Worm (Caenorhabditis elegans) whole organism, late embryonic: Measurements from ENCODE around the gene M199.134.

Source experiments
- C38D4.7 ChIP-seq: fragments of 200-800 bp; sonication (Bioruptor generic); optimal IDR thresholded peaks from 2 replicates; lab custom pipeline; 2018; ENCODE audit warnings: mild to moderate bottlenecking, missing genetic modification characterization, moderate library complexity, missing compliant biosample characterization
- F13H6.1 ChIP-seq: sonication (generic microtip); optimal IDR thresholded peaks from 2 replicates; lab custom pipeline; 2016; ENCODE audit warnings: missing genetic modification characterization, missing compliant biosample characterization
- ceh-18 ChIP-seq: sonication (generic microtip); optimal IDR thresholded peaks from 2 replicates; lab custom pipeline; 2016; ENCODE audit warnings: missing genetic modification characterization, missing compliant biosample characterization
- ceh-2 ChIP-seq: sonication (generic microtip); optimal IDR thresholded peaks from 2 replicates; lab custom pipeline; 2016; ENCODE audit warnings: missing genotype, missing genetic modification characterization, missing compliant biosample characterization
- ceh-22 ChIP-seq: sonication (generic microtip); optimal IDR thresholded peaks from 2 replicates; lab custom pipeline; 2017; ENCODE audit warnings: missing biosample characterization, missing genetic modification characterization
- ceh-30 ChIP-seq: fragments of 150-350 bp; optimal IDR thresholded peaks from 2 replicates; lab custom pipeline; 2014; ENCODE audit warnings: missing biosample characterization, missing genetic modification characterization
- ceh-45 ChIP-seq: fragments of 200-800 bp; sonication (Bioruptor generic); IDR thresholded peaks from 2 replicates; pipeline ENCODE4 v1.3.6; 2022; ENCODE audit warnings: missing genetic modification reagents, missing genetic modification characterization, missing compliant biosample characterization
- ceh-48 ChIP-seq: sonication (generic microtip); optimal IDR thresholded peaks from 2 replicates; lab custom pipeline; 2016; ENCODE audit warnings: missing genetic modification characterization, inconsistent platforms, missing compliant biosample characterization
- dmd-4 ChIP-seq: sonication (generic microtip); optimal IDR thresholded peaks from 2 replicates; lab custom pipeline; 2016; ENCODE audit warnings: borderline replicate concordance, missing genetic modification characterization, missing compliant biosample characterization
- fax-1 ChIP-seq: sonication (generic microtip); optimal IDR thresholded peaks from 2 replicates; lab custom pipeline; 2016; ENCODE audit warnings: missing genotype, missing genetic modification characterization, missing compliant biosample characterization
- fkh-6 ChIP-seq: sonication (generic microtip); optimal IDR thresholded peaks from 2 replicates; lab custom pipeline; 2016; ENCODE audit warnings: missing genetic modification characterization, missing compliant biosample characterization
- madf-2 ChIP-seq: sonication (generic microtip); optimal IDR thresholded peaks from 2 replicates; lab custom pipeline; 2017; ENCODE audit warnings: missing genetic modification characterization, missing compliant biosample characterization
- nhr-11 ChIP-seq: fragments of 150-350 bp; optimal IDR thresholded peaks from 2 replicates; lab custom pipeline; 2014; ENCODE audit warnings: missing biosample characterization, missing genetic modification characterization
- pat-9 ChIP-seq: fragments of 200-800 bp; sonication (Bioruptor generic); optimal IDR thresholded peaks from 2 replicates; lab custom pipeline; 2018; ENCODE audit warnings: mild to moderate bottlenecking, missing genetic modification characterization, moderate library complexity, missing compliant biosample characterization
- rnt-1 ChIP-seq: sonication (generic microtip); optimal IDR thresholded peaks from 2 replicates; lab custom pipeline; 2016; ENCODE audit warnings: missing genetic modification characterization, missing compliant biosample characterization
- tbx-2 ChIP-seq: sonication (generic microtip); optimal IDR thresholded peaks from 2 replicates; lab custom pipeline; 2016; ENCODE audit warnings: missing genetic modification characterization, missing compliant biosample characterization
- tbx-7 ChIP-seq: sonication (generic microtip); optimal IDR thresholded peaks from 2 replicates; lab custom pipeline; 2016; ENCODE audit warnings: missing genotype, missing genetic modification characterization, missing compliant biosample characterization
- unc-3 ChIP-seq, 2 experiments: fragments of 200-800 bp in 1 of 2; sonication (Bioruptor generic) in 1 of 2; sonication (generic microtip) in 1 of 2; conservative IDR thresholded peaks in 1 of 2; optimal IDR thresholded peaks in 1 of 2; 2 replicates each; pipeline versions ENCODE4 v1.3.6 to Lab custom; 2016 to 2022; ENCODE audit warnings: missing compliant biosample characterization in 2 of 2, missing genetic modification characterization in 2 of 2, missing genetic modification reagents in 1 of 2
- unc-86 ChIP-seq: sonication (generic microtip); optimal IDR thresholded peaks from 2 replicates; lab custom pipeline; 2016; ENCODE audit warnings: missing genetic modification characterization, missing compliant biosample characterization

The M199.134 gene

DNA sequence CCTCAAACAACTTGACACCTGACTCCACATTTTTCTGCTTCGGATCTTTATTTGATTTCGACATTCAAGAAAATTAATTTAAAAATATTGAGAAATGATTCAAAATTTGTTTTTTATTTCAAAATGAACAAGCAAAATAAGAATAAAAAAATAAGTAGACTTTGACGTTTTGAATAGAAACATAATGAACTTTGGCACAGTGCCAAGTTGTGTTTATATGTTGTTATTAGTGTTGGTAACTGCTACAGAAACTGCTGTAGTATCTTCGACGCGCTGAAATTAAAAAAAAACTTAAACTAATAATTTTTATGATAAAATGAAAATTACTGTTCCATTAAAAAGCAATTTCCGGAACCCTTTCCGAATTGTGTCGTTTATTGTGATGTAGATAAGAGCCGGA is 47.4 kb downstream of the M199.134 start, which contains the start of gene Y41E3.18:
Gene Y41E3.18, minus strand, starts transcription at position 101 of the 400 bp plus-strand sequence.
- no peak for TF ChIP-seq dmd-4 (tag; lab: Kevin White, UChicago)
- TF ChIP-seq unc-3 (GFP tag; conservative IDR thresholded peaks at IDR 0.05; lab: Robert Waterston, UW) = no peak
- no peak for TF ChIP-seq unc-3 (tag; optimal IDR thresholded peaks at IDR 0.05; lab: Kevin White, UChicago)
- no peak for TF ChIP-seq madf-2 (tag; lab: Kevin White, UChicago)
- no peak for TF ChIP-seq ceh-22 (tag; lab: Kevin White, UChicago)
- TF ChIP-seq C38D4.7 = no peak
- no peak for TF ChIP-seq tbx-7
- TF ChIP-seq F13H6.1 (tag; lab: Kevin White, UChicago) = no peak
- TF ChIP-seq fax-1 (tag; lab: Kevin White, UChicago) = no peak
- TF ChIP-seq rnt-1 (tag; lab: Kevin White, UChicago) = no peak
- TF ChIP-seq tbx-2 (tag; lab: Kevin White, UChicago) = no peak
- no peak for TF ChIP-seq nhr-11 (tag; lab: Kevin White, UChicago)
- TF ChIP-seq ceh-2 (tag; lab: Kevin White, UChicago) = no peak
- no peak for TF ChIP-seq ceh-45 (GFP tag; lab: Robert Waterston, UW)
- TF ChIP-seq ceh-18 (tag; lab: Kevin White, UChicago) = no peak
- TF ChIP-seq, all 69 proteins: peak for 0

DNA sequence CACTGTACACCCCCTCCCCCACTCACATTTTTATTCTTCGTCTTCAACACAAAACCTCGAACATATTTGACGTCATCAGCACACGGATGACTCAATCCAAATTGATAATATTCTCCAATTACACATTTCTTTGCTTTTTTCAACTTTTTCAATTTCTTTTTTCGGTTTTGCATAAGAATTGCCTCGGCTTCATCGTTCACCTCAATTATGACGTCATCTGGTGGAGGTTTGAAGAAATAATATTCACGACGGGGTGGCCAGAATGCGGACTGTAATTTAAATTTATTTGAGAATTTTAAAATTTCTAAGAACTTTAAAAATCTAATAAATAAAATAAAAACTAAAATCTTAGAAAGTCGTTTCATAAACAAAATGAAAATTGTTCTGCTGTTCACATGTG is 49.2 kb downstream of the M199.134 start:
- no peak for TF ChIP-seq unc-86 (tag; lab: Kevin White, UChicago)
- no peak for TF ChIP-seq ceh-45 (GFP tag; lab: Robert Waterston, UW)
- TF ChIP-seq pat-9 (tag; lab: Kevin White, UChicago) = no peak
- TF ChIP-seq ceh-48 (tag; lab: Kevin White, UChicago) = no peak
- TF ChIP-seq fkh-6 = no peak
- no peak for TF ChIP-seq ceh-30 (tag; lab: Kevin White, UChicago)
- TF ChIP-seq ceh-18 (tag; lab: Kevin White, UChicago) = no peak
- TF ChIP-seq, all 69 proteins: peak for 0
